Fruit fly (Drosophila melanogaster): ENCODE data around the gene CG13295.

DNA sequence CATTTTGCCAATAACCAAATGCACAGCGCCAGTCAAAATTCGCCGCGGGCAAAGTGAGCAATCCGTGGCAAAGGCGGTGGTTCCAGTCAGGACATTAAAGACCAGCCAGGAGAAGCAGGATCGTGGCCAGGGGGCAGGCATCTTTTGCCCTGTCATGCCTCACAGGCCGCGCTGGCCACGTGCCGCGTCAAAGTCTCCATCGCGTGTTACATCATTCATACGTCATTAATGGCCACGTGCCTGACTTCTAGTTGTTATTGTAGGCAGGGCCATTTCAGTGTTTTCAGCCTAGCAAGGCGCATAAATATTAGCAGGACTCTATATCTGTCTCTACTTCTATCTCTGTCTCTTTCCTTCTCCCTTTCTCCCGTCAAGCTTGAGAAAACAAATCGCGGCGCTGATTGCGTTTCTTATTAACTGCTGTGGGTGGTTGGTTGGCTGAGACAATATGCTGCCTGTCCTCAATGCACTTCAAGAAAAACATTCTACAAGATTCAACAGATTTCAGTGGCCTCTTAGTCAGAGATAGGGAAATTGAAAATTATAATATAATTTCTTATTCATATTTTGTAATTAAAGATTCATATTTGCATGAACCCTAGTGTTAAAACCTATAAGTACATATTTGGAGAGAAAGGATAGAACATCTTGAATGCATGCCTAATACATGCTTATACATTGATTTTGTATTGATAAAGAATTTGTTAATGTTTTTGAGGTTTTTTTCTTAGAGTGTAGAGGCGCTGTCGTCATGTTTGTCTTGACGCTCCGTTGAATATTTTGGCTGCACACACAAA is 33.4 kb upstream of the CG13295 start:
- TF ChIP-seq CG33017 (tag; optimal IDR thresholded peaks at IDR 0.05) (no peak), pad (GFP tag; optimal IDR thresholded peaks at IDR 0.05) (no peak), kay (GFP tag; ENCODE audit: borderline replicate concordance) (no peak), bab1 (GFP tag; optimal IDR thresholded peaks at IDR 0.05) (no peak), tj (GFP tag; optimal IDR thresholded peaks at IDR 0.05) (no peak), CG7101 (tag; optimal IDR thresholded peaks at IDR 0.05) (no peak), CG12768 (GFP tag; optimal IDR thresholded peaks at IDR 0.05) (no peak)
